Fruit fly (Drosophila melanogaster): Measurements from ENCODE around the gene Grd.

Grd gene

DNA sequence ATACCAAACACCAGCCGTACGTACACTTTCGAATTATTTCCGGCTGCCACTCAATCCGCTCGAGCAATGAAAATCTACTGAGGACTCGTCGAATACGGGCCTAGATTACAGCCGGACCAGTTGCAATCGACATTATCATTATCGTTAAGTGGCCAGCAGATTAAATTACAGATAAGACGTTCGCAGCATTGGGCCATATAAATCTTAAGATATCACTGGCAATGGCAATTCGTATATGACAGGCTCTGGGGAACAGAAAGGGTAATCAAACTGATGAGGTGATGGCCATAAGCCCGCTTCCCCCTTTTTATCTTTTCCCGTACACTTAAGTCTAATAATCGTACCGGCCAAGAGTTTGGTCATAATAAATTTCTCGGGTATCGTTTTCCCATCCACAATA, 9.1 kb upstream of the Grd start, which contains the start of gene Cln3:
Cln3 (minus strand) TSS at position 84 of the 400 bp plus-strand sequence.
- TF ChIP-seq woc (GFP tag; optimal IDR thresholded peaks at IDR 0.05) (no peak), GATAd (GFP tag; optimal IDR thresholded peaks at IDR 0.05) (no peak), rgr (GFP tag; optimal IDR thresholded peaks at IDR 0.05) (no peak), Abd-B (GFP tag; optimal IDR thresholded peaks at IDR 0.05) (no peak), Dif (GFP tag; optimal IDR thresholded peaks at IDR 0.05; ENCODE audit: partially characterized antibody) (no peak), dl (GFP tag; optimal IDR thresholded peaks at IDR 0.05; ENCODE audit: insufficient read depth in 1 of 2, partially characterized antibody in 2 of 2) (no peak), Dfd (GFP tag; optimal IDR thresholded peaks at IDR 0.05) (no peak), brk (GFP tag; optimal IDR thresholded peaks at IDR 0.05) (no peak), pan (optimal IDR thresholded peaks at IDR 0.05) (no peak), tai (GFP tag; optimal IDR thresholded peaks at IDR 0.05) (no peak), sv (GFP tag; optimal IDR thresholded peaks at IDR 0.05) (no peak), usp (GFP tag; optimal IDR thresholded peaks at IDR 0.05) (no peak), Rel (GFP tag; optimal IDR thresholded peaks at IDR 0.05) (peak; percentile 32), Rel (tag; optimal IDR thresholded peaks at IDR 0.05) (no peak), CG9705 (GFP tag; optimal IDR thresholded peaks at IDR 0.05) (no peak), Vsx2 (GFP tag; optimal IDR thresholded peaks at IDR 0.05; ENCODE audit: partially characterized antibody) (peak; percentile 19), HLH106 (tag; optimal IDR thresholded peaks at IDR 0.05) (no peak), CrebA (GFP tag; optimal IDR thresholded peaks at IDR 0.05; ENCODE audit: borderline replicate concordance) (peak; percentile 86), psq (GFP tag; optimal IDR thresholded peaks at IDR 0.05) (no peak)

dm6 chr3L:17817821-17818220, 5.3 kb upstream of the Grd start, which contains the start of gene Ir75a:
Gene Ir75a, minus strand, starts transcription at chr3L:17817921.
- TF ChIP-seq ey (GFP tag; optimal IDR thresholded peaks at IDR 0.05): no peak

- no peak for TF ChIP-seq CrebA (GFP tag; optimal IDR thresholded peaks at IDR 0.05; ENCODE audit: borderline replicate concordance)
- TF ChIP-seq Sp1 (GFP tag; optimal IDR thresholded peaks at IDR 0.05): no peak
- no peak for TF ChIP-seq pan (optimal IDR thresholded peaks at IDR 0.05)
- no peak for TF ChIP-seq Jra (GFP tag; optimal IDR thresholded peaks at IDR 0.05)
- no peak for TF ChIP-seq GATAd (GFP tag; optimal IDR thresholded peaks at IDR 0.05)
- TF ChIP-seq br (GFP tag; optimal IDR thresholded peaks at IDR 0.05): no peak
- TF ChIP-seq Rel (GFP tag; optimal IDR thresholded peaks at IDR 0.05): no peak
- TF ChIP-seq Rel (tag; optimal IDR thresholded peaks at IDR 0.05): no peak
- no peak for TF ChIP-seq Myc (optimal IDR thresholded peaks at IDR 0.05)
- no peak for TF ChIP-seq Hr83 (GFP tag; optimal IDR thresholded peaks at IDR 0.05; ENCODE audit: poor library complexity, severe bottlenecking)
- TF ChIP-seq woc (GFP tag; optimal IDR thresholded peaks at IDR 0.05): no peak
- no peak for TF ChIP-seq h (GFP tag; optimal IDR thresholded peaks at IDR 0.05)
- no peak for TF ChIP-seq jim (GFP tag; optimal IDR thresholded peaks at IDR 0.05)
- TF ChIP-seq sv (GFP tag; optimal IDR thresholded peaks at IDR 0.05): no peak
- no peak for TF ChIP-seq Mio (GFP tag; optimal IDR thresholded peaks at IDR 0.05)
- no peak for TF ChIP-seq Dif (GFP tag; optimal IDR thresholded peaks at IDR 0.05; ENCODE audit: partially characterized antibody)
- no peak for TF ChIP-seq Abd-B (GFP tag; optimal IDR thresholded peaks at IDR 0.05)
- no peak for TF ChIP-seq ey (GFP tag; optimal IDR thresholded peaks at IDR 0.05)
- TF ChIP-seq CG9705 (GFP tag; optimal IDR thresholded peaks at IDR 0.05): no peak
- TF ChIP-seq OdsH (GFP tag; optimal IDR thresholded peaks at IDR 0.05): no peak
Observed at dm6 chr3L:17820093-17820492, 3.0 kb upstream of the Grd start, which contains the start of gene Ir75b. Gene Ir75b, minus strand, starts transcription at chr3L:17820193.

- TF ChIP-seq h (GFP tag; optimal IDR thresholded peaks at IDR 0.05) (no peak), Vsx2 (GFP tag; optimal IDR thresholded peaks at IDR 0.05; ENCODE audit: partially characterized antibody) (no peak), Jra (GFP tag; optimal IDR thresholded peaks at IDR 0.05) (no peak), GATAd (GFP tag; optimal IDR thresholded peaks at IDR 0.05) (no peak), fru (GFP tag; optimal IDR thresholded peaks at IDR 0.05) (no peak), dmrt93B (GFP tag; optimal IDR thresholded peaks at IDR 0.05) (no peak), rgr (GFP tag; optimal IDR thresholded peaks at IDR 0.05) (no peak), lola (GFP tag; optimal IDR thresholded peaks at IDR 0.05) (no peak)
Observed at dm6 chr3L:17833525-17833924, 10.4 kb downstream of the Grd start, which contains the start of gene CG32188. Gene CG32188, minus strand, starts transcription at chr3L:17833625.

- TF ChIP-seq dsf (GFP tag; optimal IDR thresholded peaks at IDR 0.05; ENCODE audit: borderline replicate concordance) (no peak), tai (GFP tag; optimal IDR thresholded peaks at IDR 0.05) (no peak), GATAd (GFP tag; optimal IDR thresholded peaks at IDR 0.05) (no peak), OdsH (GFP tag; optimal IDR thresholded peaks at IDR 0.05) (no peak), HLH106 (tag; optimal IDR thresholded peaks at IDR 0.05) (no peak), brk (GFP tag; optimal IDR thresholded peaks at IDR 0.05) (no peak), Jra (GFP tag; optimal IDR thresholded peaks at IDR 0.05) (no peak), Mio (GFP tag; optimal IDR thresholded peaks at IDR 0.05) (no peak), foxo (GFP tag; optimal IDR thresholded peaks at IDR 0.05) (no peak), ey (GFP tag; optimal IDR thresholded peaks at IDR 0.05) (no peak), Hnf4 (GFP tag; optimal IDR thresholded peaks at IDR 0.05) (no peak), Dif (GFP tag; optimal IDR thresholded peaks at IDR 0.05; ENCODE audit: partially characterized antibody) (no peak), lola (GFP tag; optimal IDR thresholded peaks at IDR 0.05) (no peak), Sp1 (GFP tag; optimal IDR thresholded peaks at IDR 0.05) (no peak), Hr83 (GFP tag; optimal IDR thresholded peaks at IDR 0.05; ENCODE audit: poor library complexity, severe bottlenecking) (no peak), br (GFP tag; optimal IDR thresholded peaks at IDR 0.05) (no peak), sv (GFP tag; optimal IDR thresholded peaks at IDR 0.05) (no peak), fru (GFP tag; optimal IDR thresholded peaks at IDR 0.05) (no peak), dmrt93B (GFP tag; optimal IDR thresholded peaks at IDR 0.05) (no peak)
Observed at dm6 chr3L:17835074-17835473, 11.9 kb downstream of the Grd start, which contains the start of gene CG32189. Gene CG32189, minus strand, starts transcription at chr3L:17835174.

All from whole organism, wandering third instar larva.